Worm (Caenorhabditis elegans) whole organism, late embryonic: ENCODE measurements around the gene B0303.4.

Experiments
- C08G9.2 ChIP-seq: sonication (generic microtip); optimal IDR thresholded peaks from 2 replicates; lab custom pipeline; 2016; ENCODE audit warnings: mild to moderate bottlenecking, missing genetic modification characterization, moderate library complexity, missing compliant biosample characterization
- F13H6.1 ChIP-seq: sonication (generic microtip); optimal IDR thresholded peaks from 2 replicates; lab custom pipeline; 2016; ENCODE audit warnings: missing genetic modification characterization, missing compliant biosample characterization
- K02D7.2 ChIP-seq: sonication (generic microtip); optimal IDR thresholded peaks from 2 replicates; lab custom pipeline; 2017; ENCODE audit warnings: mild to moderate bottlenecking, missing genetic modification characterization, missing compliant biosample characterization
- T23F11.4 ChIP-seq: fragments of 200-800 bp; sonication (Bioruptor generic); optimal IDR thresholded peaks from 2 replicates; lab custom pipeline; 2018; ENCODE audit warnings: mild to moderate bottlenecking, missing genetic modification characterization, missing compliant biosample characterization
- Y22D7AL.16 ChIP-seq: sonication (generic microtip); optimal IDR thresholded peaks from 2 replicates; lab custom pipeline; 2016; ENCODE audit warnings: missing genetic modification characterization, missing compliant biosample characterization
- ama-1 ChIP-seq: fragments of 150-350 bp; optimal IDR thresholded peaks from 2 replicates; lab custom pipeline; 2014
- ceh-14 ChIP-seq: sonication (generic microtip); optimal IDR thresholded peaks from 2 replicates; lab custom pipeline; 2016; ENCODE audit warnings: missing genotype, missing genetic modification characterization, missing compliant biosample characterization
- ceh-18 ChIP-seq: sonication (generic microtip); optimal IDR thresholded peaks from 2 replicates; lab custom pipeline; 2016; ENCODE audit warnings: missing genetic modification characterization, missing compliant biosample characterization
- ceh-19 ChIP-seq: fragments of 200-800 bp; sonication (Bioruptor generic); optimal IDR thresholded peaks from 2 replicates; lab custom pipeline; 2018; ENCODE audit warnings: mild to moderate bottlenecking, missing genetic modification characterization, missing compliant biosample characterization
- ceh-2 ChIP-seq: sonication (generic microtip); optimal IDR thresholded peaks from 2 replicates; lab custom pipeline; 2016; ENCODE audit warnings: missing genotype, missing genetic modification characterization, missing compliant biosample characterization
- ceh-30 ChIP-seq: fragments of 150-350 bp; optimal IDR thresholded peaks from 2 replicates; lab custom pipeline; 2014; ENCODE audit warnings: missing biosample characterization, missing genetic modification characterization
- ceh-31 ChIP-seq: sonication (generic microtip); optimal IDR thresholded peaks from 2 replicates; lab custom pipeline; 2016; ENCODE audit warnings: missing genetic modification characterization, missing compliant biosample characterization
- ceh-48 ChIP-seq: sonication (generic microtip); optimal IDR thresholded peaks from 2 replicates; lab custom pipeline; 2016; ENCODE audit warnings: missing genetic modification characterization, inconsistent platforms, missing compliant biosample characterization
- ceh-9 ChIP-seq: sonication (generic microtip); optimal IDR thresholded peaks from 2 replicates; lab custom pipeline; 2016; ENCODE audit warnings: mild to moderate bottlenecking, missing genetic modification characterization, inconsistent platforms, missing compliant biosample characterization
- dve-1 ChIP-seq: sonication (generic microtip); optimal IDR thresholded peaks from 2 replicates; lab custom pipeline; 2017; ENCODE audit warnings: antibody characterized with exemption, mild to moderate bottlenecking, missing genetic modification characterization, missing compliant biosample characterization
- elt-4 ChIP-seq: sonication (generic microtip); optimal IDR thresholded peaks from 2 replicates; lab custom pipeline; 2016; ENCODE audit warnings: missing genetic modification characterization, missing compliant biosample characterization
- ets-4 ChIP-seq: sonication (generic microtip); optimal IDR thresholded peaks from 2 replicates; lab custom pipeline; 2016; ENCODE audit warnings: missing genetic modification characterization, missing compliant biosample characterization
- fax-1 ChIP-seq: sonication (generic microtip); optimal IDR thresholded peaks from 2 replicates; lab custom pipeline; 2016; ENCODE audit warnings: missing genotype, missing genetic modification characterization, missing compliant biosample characterization
- fkh-10 ChIP-seq: fragments of 150-350 bp; optimal IDR thresholded peaks from 2 replicates; lab custom pipeline; 2014; ENCODE audit warnings: missing biosample characterization, missing genetic modification reagents, missing genetic modification characterization
- fkh-6 ChIP-seq: sonication (generic microtip); optimal IDR thresholded peaks from 2 replicates; lab custom pipeline; 2016; ENCODE audit warnings: missing genetic modification characterization, missing compliant biosample characterization
- gmeb-2 ChIP-seq: sonication (generic microtip); optimal IDR thresholded peaks from 2 replicates; lab custom pipeline; 2016; ENCODE audit warnings: missing genetic modification characterization, inconsistent platforms, missing compliant biosample characterization
- hlh-13 ChIP-seq: fragments of 200-800 bp; sonication (Bioruptor generic); optimal IDR thresholded peaks from 2 replicates; lab custom pipeline; 2018; ENCODE audit warnings: mild to moderate bottlenecking, missing genetic modification characterization, missing compliant biosample characterization
- hlh-30 ChIP-seq: sonication (generic microtip); optimal IDR thresholded peaks from 2 replicates; lab custom pipeline; 2017; ENCODE audit warnings: antibody characterized with exemption, missing genetic modification characterization, missing compliant biosample characterization; ENCODE audit not compliant: insufficient read depth
- hlh-6 ChIP-seq: sonication (generic microtip); optimal IDR thresholded peaks from 2 replicates; lab custom pipeline; 2016; ENCODE audit warnings: missing genotype, missing genetic modification characterization, missing compliant biosample characterization
- hlh-8 ChIP-seq: sonication (generic microtip); optimal IDR thresholded peaks from 2 replicates; lab custom pipeline; 2016; ENCODE audit warnings: missing genotype, missing genetic modification characterization, missing compliant biosample characterization
- lim-6 ChIP-seq: sonication (generic microtip); optimal IDR thresholded peaks from 2 replicates; lab custom pipeline; 2016; ENCODE audit warnings: missing genetic modification characterization, missing compliant biosample characterization
- mec-3 ChIP-seq: sonication (generic microtip); optimal IDR thresholded peaks from 2 replicates; lab custom pipeline; 2016; ENCODE audit warnings: borderline replicate concordance, missing genetic modification characterization, missing compliant biosample characterization
- nfya-1 ChIP-seq: sonication (generic microtip); optimal IDR thresholded peaks from 2 replicates; lab custom pipeline; 2017; ENCODE audit warnings: missing genetic modification characterization, mild to moderate bottlenecking, missing compliant biosample characterization, antibody characterized with exemption, moderate library complexity
- odd-2 ChIP-seq: sonication (generic microtip); optimal IDR thresholded peaks from 2 replicates; lab custom pipeline; 2017; ENCODE audit warnings: antibody characterized with exemption, mild to moderate bottlenecking, missing genetic modification characterization, missing compliant biosample characterization
- pha-4 ChIP-seq: fragments of 150-350 bp; optimal IDR thresholded peaks from 2 replicates; lab custom pipeline; 2018; ENCODE audit warnings: missing biosample characterization, missing genetic modification reagents, missing genetic modification characterization
- ref-2 ChIP-seq: sonication (generic microtip); optimal IDR thresholded peaks from 2 replicates; lab custom pipeline; 2016; ENCODE audit warnings: missing genetic modification characterization, missing compliant biosample characterization
- sox-4 ChIP-seq: sonication (generic microtip); optimal IDR thresholded peaks from 2 replicates; lab custom pipeline; 2017; ENCODE audit warnings: mild to moderate bottlenecking, missing genetic modification characterization, inconsistent platforms, missing compliant biosample characterization
- syd-9 ChIP-seq: sonication (generic microtip); optimal IDR thresholded peaks from 2 replicates; lab custom pipeline; 2016; ENCODE audit warnings: mild to moderate bottlenecking, missing genetic modification characterization, moderate library complexity, missing compliant biosample characterization
- tbx-2 ChIP-seq: sonication (generic microtip); optimal IDR thresholded peaks from 2 replicates; lab custom pipeline; 2016; ENCODE audit warnings: missing genetic modification characterization, missing compliant biosample characterization
- tbx-7 ChIP-seq: sonication (generic microtip); optimal IDR thresholded peaks from 2 replicates; lab custom pipeline; 2016; ENCODE audit warnings: missing genotype, missing genetic modification characterization, missing compliant biosample characterization
- unc-3 ChIP-seq, 2 experiments: fragments of 200-800 bp in 1 of 2; sonication (Bioruptor generic) in 1 of 2; sonication (generic microtip) in 1 of 2; conservative IDR thresholded peaks in 1 of 2; optimal IDR thresholded peaks in 1 of 2; 2 replicates each; pipeline versions ENCODE4 v1.3.6 to Lab custom; 2016 to 2022; ENCODE audit warnings: missing compliant biosample characterization in 2 of 2, missing genetic modification characterization in 2 of 2, missing genetic modification reagents in 1 of 2
- unc-42 ChIP-seq: sonication (generic microtip); optimal IDR thresholded peaks from 2 replicates; lab custom pipeline; 2016; ENCODE audit warnings: missing genotype, missing genetic modification characterization, missing compliant biosample characterization
- unc-55 ChIP-seq: sonication (generic microtip); optimal IDR thresholded peaks from 2 replicates; lab custom pipeline; 2017; ENCODE audit warnings: missing biosample characterization, missing genetic modification reagents, missing genetic modification characterization
- unc-86 ChIP-seq: sonication (generic microtip); optimal IDR thresholded peaks from 2 replicates; lab custom pipeline; 2016; ENCODE audit warnings: missing genetic modification characterization, missing compliant biosample characterization
- zip-5 ChIP-seq: sonication (generic microtip); optimal IDR thresholded peaks from 2 replicates; lab custom pipeline; 2016; ENCODE audit warnings: missing genetic modification characterization, missing compliant biosample characterization

The B0303.4 gene

ce11 chrIII:8693322-8693721 is 3.7 kb downstream of the B0303.4 start, which contains the start of gene B0303.7:
Gene B0303.7, plus strand, starts transcription at chrIII:8693622.
- TF ChIP-seq fkh-10: no peak
- no peak for TF ChIP-seq gmeb-2
- no peak for TF ChIP-seq T23F11.4
- TF ChIP-seq sox-4 (tag; lab: Kevin White, UChicago): no peak
- TF ChIP-seq unc-86 (tag; lab: Kevin White, UChicago): no peak
- no peak for TF ChIP-seq unc-55 (GFP tag; lab: Kevin White, UChicago)
- no peak for TF ChIP-seq ceh-31 (tag; lab: Kevin White, UChicago)
- no peak for TF ChIP-seq ceh-18 (tag; lab: Kevin White, UChicago)
- no peak for TF ChIP-seq nfya-1
- TF ChIP-seq hlh-6 (tag; lab: Kevin White, UChicago): no peak
- TF ChIP-seq ceh-19 (GFP tag; lab: Kevin White, UChicago): no peak
- TF ChIP-seq ceh-9 (tag; lab: Kevin White, UChicago): no peak
- no peak for TF ChIP-seq lim-6
- TF ChIP-seq F13H6.1 (tag; lab: Kevin White, UChicago): no peak
- TF ChIP-seq fkh-6: no peak
- TF ChIP-seq zip-5 (tag; lab: Kevin White, UChicago): no peak

- TF ChIP-seq nfya-1: peak; percentile 22
- no peak for TF ChIP-seq tbx-7 (tag; lab: Kevin White, UChicago)
- peak; percentile 15 for TF ChIP-seq ceh-48 (tag; lab: Kevin White, UChicago)
Measured at ce11 chrIII:8696680-8697079, 7.0 kb downstream of the B0303.4 start.

ce11 chrIII:8697268-8697907 is 7.7 kb downstream of the B0303.4 start:
- TF ChIP-seq ceh-2 (no peak), Y22D7AL.16 (tag; lab: Kevin White, UChicago) (no peak), nfya-1 (no peak), ref-2 (tag; lab: Kevin White, UChicago) (no peak), ceh-14 (no peak), mec-3 (tag; lab: Kevin White, UChicago) (no peak), unc-3 (GFP tag; conservative IDR thresholded peaks at IDR 0.05; lab: Robert Waterston, UW) (no peak), unc-3 (tag; optimal IDR thresholded peaks at IDR 0.05; lab: Kevin White, UChicago) (no peak), ceh-31 (tag; lab: Kevin White, UChicago) (no peak), hlh-30 (tag; lab: Kevin White, UChicago) (no peak), dve-1 (no peak), pha-4 (tag; lab: Kevin White, UChicago) (no peak), ceh-30 (tag; lab: Kevin White, UChicago) (no peak), elt-4 (no peak), K02D7.2 (tag; lab: Kevin White, UChicago) (no peak), unc-42 (tag; lab: Kevin White, UChicago) (no peak), ama-1 (lab: Kevin White, UChicago) (no peak), tbx-2 (no peak), gmeb-2 (no peak), fax-1 (tag; lab: Kevin White, UChicago) (no peak)

ce11 chrIII:8700289-8700957 is 10.8 kb downstream of the B0303.4 start, which contains the start of the genes sdz-1 and vps-33.1:
Gene sdz-1, minus strand, starts transcription at chrIII:8700339.
Gene vps-33.1, plus strand, starts transcription at chrIII:8700927.
- peak; percentile 71 for TF ChIP-seq C08G9.2 (tag; lab: Kevin White, UChicago)
- TF ChIP-seq syd-9: no peak
- peak; percentile 18 for TF ChIP-seq nfya-1
- peak; percentile 15 for TF ChIP-seq unc-42 (tag; lab: Kevin White, UChicago)
- no peak for TF ChIP-seq hlh-13 (GFP tag; lab: Kevin White, UChicago)
- TF ChIP-seq ceh-2: peak; percentile 49
- no peak for TF ChIP-seq K02D7.2 (tag; lab: Kevin White, UChicago)
- peak; percentile 70 for TF ChIP-seq ceh-31 (tag; lab: Kevin White, UChicago)
- TF ChIP-seq ets-4 (tag; lab: Kevin White, UChicago): peak; percentile 65
- TF ChIP-seq ref-2 (tag; lab: Kevin White, UChicago): no peak
- TF ChIP-seq zip-5 (tag; lab: Kevin White, UChicago): peak; percentile 22
- TF ChIP-seq hlh-8 (tag; lab: Kevin White, UChicago): peak; percentile 35
- peak; percentile 52 for TF ChIP-seq tbx-7 (tag; lab: Kevin White, UChicago)
- TF ChIP-seq odd-2 (tag; lab: Kevin White, UChicago): no peak
- peak; percentile 6 for TF ChIP-seq hlh-30 (tag; lab: Kevin White, UChicago)
- peak; percentile 6 for TF ChIP-seq tbx-2
